Worm (Caenorhabditis elegans): ENCODE data around the gene F46F2.3.

DNA sequence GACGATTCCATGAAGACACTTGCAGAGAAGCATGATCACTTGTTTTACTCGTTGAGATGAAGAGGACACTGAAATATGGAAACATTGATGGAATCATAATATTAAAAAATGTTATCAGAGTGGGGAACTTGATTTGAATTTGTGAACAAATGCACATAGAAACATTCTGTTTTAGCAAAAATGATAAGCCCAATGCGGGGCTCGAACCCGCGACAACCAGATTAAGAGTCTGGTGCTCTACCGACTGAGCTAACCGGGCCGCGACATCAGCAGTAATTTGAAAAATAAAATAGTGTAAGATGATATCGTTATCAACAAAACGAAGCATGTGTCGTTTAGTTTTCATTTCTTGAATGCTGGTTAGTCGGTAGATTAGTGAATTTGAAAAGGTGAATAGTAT is 18.9 kb downstream of the F46F2.3 start:
- TF ChIP-seq rnt-1 (tag; optimal IDR thresholded peaks at IDR 0.05) (no peak), lin-14 (GFP tag; optimal IDR thresholded peaks at IDR 0.05) (no peak), vab-15 (tag; optimal IDR thresholded peaks at IDR 0.05) (no peak), zag-1 (tag; optimal IDR thresholded peaks at IDR 0.05) (no peak), ets-5 (GFP tag; IDR thresholded peaks at IDR 0.05) (no peak), alr-1 (tag; optimal IDR thresholded peaks at IDR 0.05; ENCODE audit: borderline replicate concordance) (no peak)
